Fruit fly (Drosophila melanogaster) whole organism, prepupa: ENCODE measurements around the gene CG14694.

Experiments used
- Sox102F ChIP-seq: fragments of 200-800 bp; sonication (Bioruptor generic); optimal IDR thresholded peaks from 2 replicates; lab custom pipeline; 2016; ENCODE audit warnings: missing biosample characterization, mild to moderate bottlenecking, missing genetic modification characterization
- cyc ChIP-seq: fragments of 200-800 bp; sonication (Bioruptor generic); optimal IDR thresholded peaks from 3 replicates; lab custom pipeline; 2016; ENCODE audit warnings: missing biosample characterization, missing genetic modification characterization
- spab ChIP-seq: fragments of 200-800 bp; sonication (Bioruptor generic); optimal IDR thresholded peaks from 2 replicates; lab custom pipeline; 2017; ENCODE audit warnings: missing biosample characterization, mild to moderate bottlenecking, missing genetic modification characterization, missing genetic modification reagents

dm6 chr3R:10877808-10878207, 18.2 kb upstream of the CG14694 start:
- TF ChIP-seq Sox102F (GFP tag; lab: Kevin White, UChicago) (no peak), cyc (GFP tag; lab: Kevin White, UChicago) (no peak), spab (no peak)
